Worm (Caenorhabditis elegans): ENCODE data around the gene F39H12.3.

Gene F39H12.3

ce11 chrX:844649-845048, 3.4 kb upstream of the F39H12.3 start (continued):
- TF ChIP-seq zip-4 (GFP tag; optimal IDR thresholded peaks at IDR 0.05) (no peak), mep-1 (tag; optimal IDR thresholded peaks at IDR 0.05) (no peak), nhr-20 (tag; optimal IDR thresholded peaks at IDR 0.05) (no peak), irx-1 (tag; optimal IDR thresholded peaks at IDR 0.05) (no peak)

ce11 chrX:834478-834877, 6.8 kb downstream of the F39H12.3 start, which contains the start of gene F39H12.1:
F39H12.1 (plus strand) TSS chrX:834778.
- no peak for TF ChIP-seq efl-1 (optimal IDR thresholded peaks at IDR 0.05)
- peak in 1 of 2 experiments; percentile 63 for TF ChIP-seq efl-1 (GFP tag; optimal IDR thresholded peaks at IDR 0.05 in 1 of 2)
- no peak for TF ChIP-seq pax-3 (tag; optimal IDR thresholded peaks at IDR 0.05)

- TF ChIP-seq fkh-8 (tag; optimal IDR thresholded peaks at IDR 0.05) (peak; percentile 61), C34B4.2 (tag; optimal IDR thresholded peaks at IDR 0.05) (no peak), pag-3 (tag; optimal IDR thresholded peaks at IDR 0.05; ENCODE audit: borderline replicate concordance, insufficient read depth) (no peak), sup-37 (GFP tag; optimal IDR thresholded peaks at IDR 0.05) (no peak), lin-13 (GFP tag; optimal IDR thresholded peaks at IDR 0.05) (no peak)
Measured at ce11 chrX:830185-830584, 11.1 kb downstream of the F39H12.3 start.

- TF ChIP-seq ceh-90 (tag; optimal IDR thresholded peaks at IDR 0.05) (no peak), tbx-2 (tag; optimal IDR thresholded peaks at IDR 0.05) (no peak), snpc-4 (tag; optimal IDR thresholded peaks at IDR 0.05) (no peak), lin-15B (tag; optimal IDR thresholded peaks at IDR 0.05) (no peak), tlp-1 (tag; optimal IDR thresholded peaks at IDR 0.05) (no peak), mab-9 (GFP tag; IDR thresholded peaks at IDR 0.05) (no peak), C04F5.9 (tag; optimal IDR thresholded peaks at IDR 0.05) (no peak), fkh-8 (tag; optimal IDR thresholded peaks at IDR 0.05) (no peak), hlh-17 (GFP tag; optimal IDR thresholded peaks at IDR 0.05; ENCODE audit: borderline replicate concordance) (no peak), lin-13 (GFP tag; optimal IDR thresholded peaks at IDR 0.05) (no peak), nhr-19 (GFP tag; conservative IDR thresholded peaks at IDR 0.05) (no peak)
Measured at ce11 chrX:828603-829002, 12.7 kb downstream of the F39H12.3 start, which contains the start of gene wdr-54. wdr-54 (plus strand) TSS chrX:828903.

ce11 chrX:827502-827901, 13.8 kb downstream of the F39H12.3 start:
- peak; percentile 55 to 75 for TF ChIP-seq lsy-2 (tag; optimal IDR thresholded peaks at IDR 0.05)
- peak; percentile 82 for TF ChIP-seq pag-3 (tag; optimal IDR thresholded peaks at IDR 0.05; ENCODE audit: borderline replicate concordance, insufficient read depth)
- peak; percentile 25 for TF ChIP-seq zag-1 (tag; optimal IDR thresholded peaks at IDR 0.05)
- TF ChIP-seq C34B4.2 (tag; optimal IDR thresholded peaks at IDR 0.05): no peak
- TF ChIP-seq nhr-11 (tag; optimal IDR thresholded peaks at IDR 0.05): peak; percentile 40
- peak; percentile 67 for TF ChIP-seq nhr-20 (tag; optimal IDR thresholded peaks at IDR 0.05)
- peak; percentile 49 for TF ChIP-seq dsc-1 (tag; optimal IDR thresholded peaks at IDR 0.05)
- peak; percentile 72 for TF ChIP-seq swsn-7 (tag; optimal IDR thresholded peaks at IDR 0.05)
- TF ChIP-seq unc-130 (tag; optimal IDR thresholded peaks at IDR 0.05): no peak
- TF ChIP-seq fos-1 (tag; optimal IDR thresholded peaks at IDR 0.05): peak; percentile 78
- TF ChIP-seq irx-1 (tag; optimal IDR thresholded peaks at IDR 0.05): peak; percentile 50
- peak; percentile 79 for TF ChIP-seq snu-23 (GFP tag; optimal IDR thresholded peaks at IDR 0.05)
- peak; percentile 57 for TF ChIP-seq nhr-77 (tag; optimal IDR thresholded peaks at IDR 0.05)
- TF ChIP-seq dpl-1 (GFP tag; optimal IDR thresholded peaks at IDR 0.05): peak in 1 of 3 experiments; percentile 14
- TF ChIP-seq nhr-237 (tag; optimal IDR thresholded peaks at IDR 0.05): peak; percentile 45
- peak; percentile 51 to 65 for TF ChIP-seq lin-35 (GFP tag; optimal IDR thresholded peaks at IDR 0.05)
- TF ChIP-seq elt-2 (tag; optimal IDR thresholded peaks at IDR 0.05): no peak
- peak; percentile 7 for TF ChIP-seq jun-1 (tag; optimal IDR thresholded peaks at IDR 0.05)
- TF ChIP-seq ceh-8 (GFP tag; optimal IDR thresholded peaks at IDR 0.05): peak; percentile 59
- TF ChIP-seq C16A3.4 (tag; optimal IDR thresholded peaks at IDR 0.05): peak; percentile 24
- TF ChIP-seq skn-1 (tag; optimal IDR thresholded peaks at IDR 0.05): peak; percentile 83
- TF ChIP-seq rnt-1 (tag; optimal IDR thresholded peaks at IDR 0.05): peak; percentile 54
- TF ChIP-seq mdl-1 (tag; optimal IDR thresholded peaks at IDR 0.05): peak in 1 of 2 experiments; percentile 68
- no peak for TF ChIP-seq ama-1 (optimal IDR thresholded peaks at IDR 0.05)
- TF ChIP-seq efl-3 (GFP tag; optimal IDR thresholded peaks at IDR 0.05): no peak
- peak; percentile 75 for TF ChIP-seq mep-1 (tag; optimal IDR thresholded peaks at IDR 0.05)
- TF ChIP-seq xbp-1 (tag; optimal IDR thresholded peaks at IDR 0.05): peak; percentile 25
- TF ChIP-seq efl-1 (optimal IDR thresholded peaks at IDR 0.05): peak; percentile 34 to 69
- TF ChIP-seq efl-1 (GFP tag; optimal IDR thresholded peaks at IDR 0.05 in 1 of 2): peak in 1 of 2 experiments; percentile 85
- TF ChIP-seq tlp-1 (tag; optimal IDR thresholded peaks at IDR 0.05): no peak
- no peak for TF ChIP-seq ztf-4 (tag; optimal IDR thresholded peaks at IDR 0.05)
- TF ChIP-seq fkh-8 (tag; optimal IDR thresholded peaks at IDR 0.05): peak; percentile 76
